Fruit fly (Drosophila melanogaster) whole organism, embryonic: Measurements from ENCODE around the gene ssp3.

Source experiments
- CG10979 ChIP-seq: fragments of 200-800 bp; sonication (Bioruptor generic); optimal IDR thresholded peaks from 2 replicates; lab custom pipeline; 2018; ENCODE audit warnings: missing biosample characterization, mild to moderate bottlenecking, missing genetic modification characterization, moderate library complexity
- CG11247 ChIP-seq: fragments of 200-800 bp; sonication (Bioruptor generic); IDR thresholded peaks from 2 replicates; pipeline ENCODE4 v1.3.6; 2022; ENCODE audit warnings: missing biosample characterization, missing genetic modification characterization
- CG13775 ChIP-seq: fragments of 200-800 bp; sonication (Bioruptor generic); optimal IDR thresholded peaks from 3 replicates; lab custom pipeline; 2017; ENCODE audit warnings: missing biosample characterization, mild to moderate bottlenecking, missing genetic modification characterization
- CG1602 ChIP-seq: fragments of 200-800 bp; sonication (Bioruptor generic); optimal IDR thresholded peaks from 3 replicates; lab custom pipeline; 2016; ENCODE audit warnings: missing biosample characterization, missing genetic modification characterization
- CG17612 ChIP-seq: fragments of 200-800 bp; sonication (Bioruptor generic); IDR thresholded peaks from 2 replicates; pipeline ENCODE4 v1.3.6; 2022; ENCODE audit warnings: missing biosample characterization, missing genetic modification characterization
- CG17802 ChIP-seq: fragments of 200-800 bp; sonication (Bioruptor generic); optimal IDR thresholded peaks from 2 replicates; lab custom pipeline; 2018; ENCODE audit warnings: missing biosample characterization, mild to moderate bottlenecking, missing genetic modification characterization, moderate library complexity
- CG18764 ChIP-seq: fragments of 200-800 bp; sonication (Bioruptor generic); optimal IDR thresholded peaks from 3 replicates; lab custom pipeline; 2016; ENCODE audit warnings: missing biosample characterization, missing genetic modification characterization
- CG2129 ChIP-seq: fragments of 200-800 bp; sonication (Bioruptor generic); IDR thresholded peaks from 2 replicates; pipeline ENCODE4 v1.3.6; 2022; ENCODE audit warnings: missing biosample characterization, missing genetic modification characterization; ENCODE audit not compliant: partially characterized antibody
- CG2889 ChIP-seq: fragments of 200-800 bp; sonication (Bioruptor generic); IDR thresholded peaks from 3 replicates; pipeline ENCODE4 v1.3.6; 2022; ENCODE audit warnings: missing biosample characterization, missing genetic modification characterization
- CG34376 ChIP-seq: fragments of 200-800 bp; sonication (Bioruptor generic); optimal IDR thresholded peaks from 2 replicates; lab custom pipeline; 2018; ENCODE audit warnings: missing biosample characterization, mild to moderate bottlenecking, missing genetic modification characterization
- CG4424 ChIP-seq: fragments of 200-800 bp; sonication (Bioruptor generic); optimal IDR thresholded peaks from 3 replicates; lab custom pipeline; 2016; ENCODE audit warnings: missing biosample characterization, missing genetic modification characterization
- CG4820 ChIP-seq: fragments of 200-800 bp; sonication (Bioruptor generic); optimal IDR thresholded peaks from 3 replicates; lab custom pipeline; 2016; ENCODE audit warnings: missing biosample characterization, missing genetic modification characterization
- CG4854 ChIP-seq: fragments of 200-800 bp; sonication (Bioruptor generic); optimal IDR thresholded peaks from 2 replicates; lab custom pipeline; 2016; ENCODE audit warnings: missing biosample characterization, missing genetic modification characterization, inconsistent platforms
- CG5953 ChIP-seq: fragments of 200-800 bp; sonication (Bioruptor generic); IDR thresholded peaks from 2 replicates; pipeline ENCODE4 v1.3.6; 2022; ENCODE audit warnings: missing biosample characterization, missing genetic modification characterization
- CG6254 ChIP-seq: fragments of 200-800 bp; sonication (Bioruptor generic); optimal IDR thresholded peaks from 3 replicates; lab custom pipeline; 2017; ENCODE audit warnings: mild to moderate bottlenecking, missing biosample characterization, missing genetic modification reagents, missing genetic modification characterization
- CG6791 ChIP-seq: fragments of 200-800 bp; sonication (Bioruptor generic); IDR thresholded peaks from 3 replicates; pipeline ENCODE4 v1.3.6; 2022; ENCODE audit warnings: missing biosample characterization, missing genetic modification characterization; ENCODE audit not compliant: partially characterized antibody
- CG7963 ChIP-seq: fragments of 200-800 bp; sonication (Bioruptor generic); IDR thresholded peaks from 3 replicates; pipeline ENCODE4 v1.3.6; 2022; ENCODE audit warnings: missing biosample characterization, missing genetic modification characterization; ENCODE audit not compliant: partially characterized antibody
- CG8359 ChIP-seq: fragments of 200-800 bp; sonication (Bioruptor generic); optimal IDR thresholded peaks from 2 replicates; lab custom pipeline; 2017; ENCODE audit warnings: missing biosample characterization, mild to moderate bottlenecking, missing genetic modification characterization, borderline replicate concordance
- CG9817 ChIP-seq: fragments of 200-800 bp; sonication (Bioruptor generic); optimal IDR thresholded peaks from 2 replicates; lab custom pipeline; 2018; ENCODE audit warnings: missing biosample characterization, mild to moderate bottlenecking, missing genetic modification characterization, moderate library complexity
- CoRest ChIP-seq: fragments of 200-800 bp; sonication (Bioruptor generic); optimal IDR thresholded peaks from 3 replicates; lab custom pipeline; 2018; ENCODE audit warnings: missing biosample characterization, mild to moderate bottlenecking, missing genetic modification characterization, moderate library complexity
- Eip74EF ChIP-seq, 2 experiments: fragments of 200-800 bp in 1 of 2; fragments of >200 bp in 1 of 2; sonication (Bioruptor generic) in 1 of 2; optimal IDR thresholded peaks; 2 replicates each; lab custom pipeline; 2017 to 2019; ENCODE audit warnings: missing biosample characterization in 2 of 2, missing genetic modification characterization in 2 of 2, mild to moderate bottlenecking in 1 of 2, moderate library complexity in 1 of 2
- Gug ChIP-seq: fragments of 200-800 bp; sonication (Bioruptor generic); IDR thresholded peaks from 4 replicates; pipeline ENCODE4 v1.3.6; 2022; ENCODE audit warnings: missing biosample characterization, missing genetic modification characterization
- HHEX ChIP-seq: fragments of 200-800 bp; sonication (Bioruptor generic); optimal IDR thresholded peaks from 3 replicates; lab custom pipeline; 2017; ENCODE audit warnings: missing biosample characterization, mild to moderate bottlenecking, missing genetic modification characterization, missing genetic modification reagents
- Hand ChIP-seq: fragments of 200-800 bp; sonication (Bioruptor generic); optimal IDR thresholded peaks from 2 replicates; lab custom pipeline; 2017; ENCODE audit warnings: mild to moderate bottlenecking, missing biosample characterization, missing genetic modification reagents, missing genetic modification characterization
- Mad ChIP-seq: fragments of 200-800 bp; sonication (Bioruptor generic); optimal IDR thresholded peaks from 2 replicates; lab custom pipeline; 2016; ENCODE audit warnings: missing biosample characterization, missing genetic modification characterization
- Myb ChIP-seq: fragments of 200-800 bp; sonication (Bioruptor generic); optimal IDR thresholded peaks from 2 replicates; lab custom pipeline; 2016; ENCODE audit warnings: missing biosample characterization, missing genetic modification characterization
- Ravus ChIP-seq: fragments of 200-800 bp; sonication (Bioruptor generic); IDR thresholded peaks from 2 replicates; pipeline ENCODE4 v1.3.6; 2022; ENCODE audit warnings: missing biosample characterization, missing genetic modification characterization
- Sox100B ChIP-seq: fragments of 200-800 bp; sonication (Bioruptor generic); optimal IDR thresholded peaks from 3 replicates; lab custom pipeline; 2018; ENCODE audit warnings: missing biosample characterization, mild to moderate bottlenecking, missing genetic modification characterization
- Sox102F ChIP-seq: fragments of 200-800 bp; sonication (Bioruptor generic); optimal IDR thresholded peaks from 2 replicates; lab custom pipeline; 2018; ENCODE audit warnings: missing biosample characterization, mild to moderate bottlenecking, missing genetic modification characterization, moderate library complexity
- Stat92E ChIP-seq, 3 experiments: fragments of >200 bp in 2 of 3; fragments of 200-800 bp in 1 of 3; sonication (Bioruptor generic) in 1 of 3; optimal IDR thresholded peaks; 2 replicates each; lab custom pipeline; 2017 to 2019; ENCODE audit warnings: missing biosample characterization in 3 of 3, missing genetic modification characterization in 3 of 3, mild to moderate bottlenecking in 1 of 3, moderate library complexity in 1 of 3
- ac ChIP-seq: fragments of 200-800 bp; sonication (Bioruptor generic); optimal IDR thresholded peaks from 3 replicates; lab custom pipeline; 2017; ENCODE audit warnings: missing biosample characterization, mild to moderate bottlenecking, missing genetic modification characterization
- aop ChIP-seq: fragments of 200-800 bp; sonication (Bioruptor generic); IDR thresholded peaks from 2 replicates; pipeline ENCODE4 v1.3.6; 2022; ENCODE audit warnings: missing biosample characterization, missing genetic modification characterization
- bab2 ChIP-seq: fragments of 200-800 bp; sonication (Bioruptor generic); optimal IDR thresholded peaks from 2 replicates; lab custom pipeline; 2016; ENCODE audit warnings: missing biosample characterization, missing genetic modification characterization
- bowl ChIP-seq: fragments of 200-800 bp; sonication (Bioruptor generic); IDR thresholded peaks from 2 replicates; pipeline ENCODE4 v1.3.6; 2022; ENCODE audit warnings: missing biosample characterization, missing genetic modification characterization
- croc ChIP-seq: fragments of 200-800 bp; sonication (Bioruptor generic); conservative IDR thresholded peaks from 3 replicates; pipeline ENCODE4 v1.3.6; 2022; ENCODE audit warnings: missing biosample characterization, missing genetic modification characterization
- dmrt99B ChIP-seq: fragments of 200-800 bp; sonication (Bioruptor generic); optimal IDR thresholded peaks from 2 replicates; lab custom pipeline; 2018; ENCODE audit warnings: missing biosample characterization, mild to moderate bottlenecking, missing genetic modification characterization, moderate library complexity
- fd3F ChIP-seq: fragments of 200-800 bp; sonication (Bioruptor generic); optimal IDR thresholded peaks from 2 replicates; lab custom pipeline; 2018; ENCODE audit warnings: missing biosample characterization, mild to moderate bottlenecking, missing genetic modification characterization, moderate library complexity
- gem ChIP-seq: fragments of 200-800 bp; sonication (Bioruptor generic); optimal IDR thresholded peaks from 2 replicates; lab custom pipeline; 2019; ENCODE audit warnings: missing biosample characterization, mild to moderate bottlenecking, missing genetic modification characterization, moderate library complexity
- gfzf ChIP-seq: fragments of 200-800 bp; sonication (Bioruptor generic); optimal IDR thresholded peaks from 2 replicates; lab custom pipeline; 2016; ENCODE audit warnings: missing biosample characterization, mild to moderate bottlenecking, missing genetic modification characterization, moderate library complexity
- klu ChIP-seq: fragments of 200-800 bp; sonication (Bioruptor generic); IDR thresholded peaks from 2 replicates; pipeline ENCODE4 v1.3.6; 2022; ENCODE audit warnings: missing biosample characterization, missing genetic modification characterization
- kni ChIP-seq: fragments of 200-800 bp; sonication (Bioruptor generic); optimal IDR thresholded peaks from 3 replicates; lab custom pipeline; 2017; ENCODE audit warnings: mild to moderate bottlenecking, missing biosample characterization, missing genetic modification reagents, missing genetic modification characterization
- lab ChIP-seq: fragments of 200-800 bp; sonication (Bioruptor generic); optimal IDR thresholded peaks from 3 replicates; lab custom pipeline; 2017; ENCODE audit warnings: missing biosample characterization, missing genetic modification characterization, mild to moderate bottlenecking, moderate library complexity, missing genetic modification reagents
- nerfin-2 ChIP-seq: fragments of 200-800 bp; sonication (Bioruptor generic); IDR thresholded peaks from 2 replicates; pipeline ENCODE4 v1.3.6; 2022; ENCODE audit warnings: missing biosample characterization, missing genetic modification characterization; ENCODE audit not compliant: partially characterized antibody
- ranshi ChIP-seq: fragments of 200-800 bp; sonication (Bioruptor generic); IDR thresholded peaks from 2 replicates; pipeline ENCODE4 v1.3.6; 2022; ENCODE audit warnings: missing biosample characterization, missing genetic modification characterization
- repo ChIP-seq: fragments of 200-800 bp; sonication (Bioruptor generic); optimal IDR thresholded peaks from 2 replicates; lab custom pipeline; 2016; ENCODE audit warnings: missing biosample characterization, missing genetic modification characterization
- rib ChIP-seq: fragments of 200-800 bp; sonication (Bioruptor generic); IDR thresholded peaks from 2 replicates; pipeline ENCODE4 v1.3.6; 2022; ENCODE audit warnings: missing biosample characterization, missing genetic modification characterization
- ro ChIP-seq: fragments of 200-800 bp; sonication (Bioruptor generic); IDR thresholded peaks from 2 replicates; pipeline ENCODE4 v1.3.6; 2022; ENCODE audit warnings: missing biosample characterization, missing genetic modification characterization
- sens-2 ChIP-seq: fragments of 200-800 bp; sonication (Bioruptor generic); IDR thresholded peaks from 2 replicates; pipeline ENCODE4 v1.3.6; 2022; ENCODE audit warnings: missing biosample characterization, missing genetic modification characterization
- slbo ChIP-seq: fragments of 200-800 bp; sonication (Bioruptor generic); IDR thresholded peaks from 2 replicates; pipeline ENCODE4 v1.3.6; 2022; ENCODE audit warnings: missing biosample characterization, missing genetic modification characterization
- wek ChIP-seq: fragments of 200-800 bp; sonication (Bioruptor generic); optimal IDR thresholded peaks from 3 replicates; lab custom pipeline; 2018; ENCODE audit warnings: missing biosample characterization, mild to moderate bottlenecking, missing genetic modification characterization, moderate library complexity

The ssp3 gene

DNA sequence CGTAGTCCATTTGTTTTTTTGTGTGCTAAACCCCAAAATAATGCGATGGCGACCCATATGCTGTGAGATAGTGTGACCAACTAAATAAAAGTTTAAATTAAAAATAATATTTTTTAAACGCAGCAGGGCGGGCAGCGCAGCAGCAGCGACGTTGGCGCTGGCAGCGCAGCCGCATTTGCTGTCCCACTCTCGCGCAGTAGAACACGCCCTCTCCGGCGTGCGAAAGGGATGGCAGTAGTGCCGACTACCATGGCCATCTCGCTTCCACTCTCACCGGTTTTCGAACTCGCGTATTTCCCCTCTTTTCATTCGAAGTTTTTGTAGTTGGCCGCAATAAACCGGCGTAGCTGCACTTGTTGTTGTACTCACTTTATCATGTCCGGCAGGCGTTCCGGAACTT, 7.7 kb downstream of the ssp3 start (continued):
- TF ChIP-seq CG6254, result peak; percentile 10
- no peak for TF ChIP-seq CG17802 (tag; lab: Kevin White, UChicago)
- no peak for TF ChIP-seq CG13775
- no peak for TF ChIP-seq CG2889 (GFP tag; lab: Robert Waterston, UW)
- peak; percentile 4 for TF ChIP-seq kni (GFP tag; lab: Kevin White, UChicago)
- TF ChIP-seq CG34376 (GFP tag; lab: Kevin White, UChicago), result no peak
- TF ChIP-seq CG5953 (GFP tag; lab: Robert Waterston, UW), result no peak
- no peak for TF ChIP-seq wek (GFP tag; lab: Kevin White, UChicago)
- TF ChIP-seq CG6791 (GFP tag; lab: Robert Waterston, UW), result peak; percentile 59; the same call in 2 of the 3 replicates
- TF ChIP-seq ro, result no peak
- TF ChIP-seq CG11247 (GFP tag; lab: Robert Waterston, UW), result peak; percentile 36; the same call in 1 of the 2 replicates
- TF ChIP-seq slbo (GFP tag; lab: Robert Waterston, UW), result no peak
- no peak for TF ChIP-seq sens-2 (GFP tag; lab: Robert Waterston, UW)
- TF ChIP-seq CG8359 (GFP tag; lab: Kevin White, UChicago), result no peak
- TF ChIP-seq CG7963 (GFP tag; lab: Robert Waterston, UW), result no peak
- no peak for TF ChIP-seq croc (GFP tag; lab: Robert Waterston, UW)
- no peak for TF ChIP-seq CG4424 (GFP tag; lab: Kevin White, UChicago)
- no peak for TF ChIP-seq Ravus (GFP tag; lab: Robert Waterston, UW)
- no peak for TF ChIP-seq Hand (GFP tag; lab: Kevin White, UChicago)
- no peak for TF ChIP-seq CG4854 (GFP tag; lab: Kevin White, UChicago)
- no peak for TF ChIP-seq CG10979
- no peak for TF ChIP-seq Gug (GFP tag; lab: Robert Waterston, UW)
- no peak for TF ChIP-seq fd3F (GFP tag; lab: Kevin White, UChicago)
- TF ChIP-seq repo (GFP tag; lab: Kevin White, UChicago), result no peak
- TF ChIP-seq CG9817, result no peak
- TF ChIP-seq CG17612 (GFP tag; lab: Robert Waterston, UW), result no peak
- no peak for TF ChIP-seq CG2129
- TF ChIP-seq gfzf (GFP tag; lab: Kevin White, UChicago), result no peak
- no peak for TF ChIP-seq ranshi (GFP tag; lab: Robert Waterston, UW)
- no peak for TF ChIP-seq nerfin-2 (GFP tag; lab: Robert Waterston, UW)
- TF ChIP-seq gem (tag; lab: Kevin White, UChicago), result no peak
- no peak for TF ChIP-seq Mad (GFP tag; lab: Kevin White, UChicago)
- TF ChIP-seq dmrt99B (tag; lab: Kevin White, UChicago), result no peak
- TF ChIP-seq aop (GFP tag; lab: Robert Waterston, UW), result peak; percentile 56; the same call in 1 of the 2 replicates
- TF ChIP-seq CG1602, result no peak
- TF ChIP-seq Eip74EF (GFP tag; optimal IDR thresholded peaks at IDR 0.05; lab: Kevin White, UChicago), result no peak
- no peak for TF ChIP-seq bab2 (GFP tag; lab: Kevin White, UChicago)
- TF ChIP-seq bowl (GFP tag; lab: Robert Waterston, UW), result peak; percentile 45; the same call in 1 of the 2 replicates
- no peak for TF ChIP-seq CG4820 (GFP tag; lab: Kevin White, UChicago)
- peak; percentile 48; the same call in 1 of the 2 replicates for TF ChIP-seq rib
- no peak for TF ChIP-seq Sox100B (GFP tag; lab: Kevin White, UChicago)
- no peak for TF ChIP-seq HHEX (GFP tag; lab: Kevin White, UChicago)
- no peak for TF ChIP-seq klu (GFP tag; lab: Robert Waterston, UW)
- no peak for TF ChIP-seq lab (GFP tag; lab: Kevin White, UChicago)
- TF ChIP-seq Sox102F (GFP tag; lab: Kevin White, UChicago), result no peak
- no peak for TF ChIP-seq ac (GFP tag; lab: Kevin White, UChicago)
- no peak for TF ChIP-seq Stat92E (GFP tag; optimal IDR thresholded peaks at IDR 0.05; lab: Kevin White, UChicago)
- no peak for TF ChIP-seq CG18764 (GFP tag; lab: Kevin White, UChicago)
- no peak for TF ChIP-seq Myb (GFP tag; lab: Kevin White, UChicago)
- peak; percentile 58 for TF ChIP-seq CoRest (tag; lab: Kevin White, UChicago)
